Fruit fly (Drosophila melanogaster): ENCODE measurements around the gene Hinfp.

Gene Hinfp

dm6 chrX:625157-625627, at the start of gene Hinfp, which contains the start of gene CG13364:
Gene Hinfp (plus strand): TSS chrX:625542.
Gene CG13364 (minus strand): TSS chrX:625203.
- TF ChIP-seq noc (tag; optimal IDR thresholded peaks at IDR 0.05): no peak

dm6 chrX:580635-581034, 44.7 kb upstream of the Hinfp start:
- TF ChIP-seq noc (tag; optimal IDR thresholded peaks at IDR 0.05): no peak

dm6 chrX:581825-582224, 43.5 kb upstream of the Hinfp start, which contains the start of gene vnd:
Gene vnd (plus strand): TSS chrX:582121.
- TF ChIP-seq noc (tag; optimal IDR thresholded peaks at IDR 0.05): no peak

- no peak for TF ChIP-seq noc (tag; optimal IDR thresholded peaks at IDR 0.05)
These were observed 36.4 kb upstream of the Hinfp start for dm6 chrX:588941-589340.

dm6 chrX:590479-590878, 34.9 kb upstream of the Hinfp start:
- TF ChIP-seq noc (tag; optimal IDR thresholded peaks at IDR 0.05): no peak

- no peak for TF ChIP-seq noc (tag; optimal IDR thresholded peaks at IDR 0.05)
These were observed 32.6 kb upstream of the Hinfp start for dm6 chrX:592588-593288.

dm6 chrX:597057-597456, 28.3 kb upstream of the Hinfp start:
- TF ChIP-seq noc (tag; optimal IDR thresholded peaks at IDR 0.05): no peak

- TF ChIP-seq noc (tag; optimal IDR thresholded peaks at IDR 0.05): peak; percentile 40
These were observed 26.9 kb upstream of the Hinfp start for dm6 chrX:598322-599057.

- TF ChIP-seq noc (tag; optimal IDR thresholded peaks at IDR 0.05): no peak
These were observed 25.6 kb upstream of the Hinfp start for dm6 chrX:599727-600126.

- TF ChIP-seq noc (tag; optimal IDR thresholded peaks at IDR 0.05): no peak
These were observed 23.4 kb upstream of the Hinfp start for dm6 chrX:601984-602383.

- no peak for TF ChIP-seq noc (tag; optimal IDR thresholded peaks at IDR 0.05)
These were observed 15.3 kb upstream of the Hinfp start for dm6 chrX:610048-610447.

- no peak for TF ChIP-seq noc (tag; optimal IDR thresholded peaks at IDR 0.05)
These were observed 8.4 kb upstream of the Hinfp start for dm6 chrX:616761-617476.

dm6 chrX:617477-617795, 7.9 kb upstream of the Hinfp start:
- no peak for TF ChIP-seq noc (tag; optimal IDR thresholded peaks at IDR 0.05)

dm6 chrX:618583-618982, 6.8 kb upstream of the Hinfp start:
- peak; percentile 70 for TF ChIP-seq noc (tag; optimal IDR thresholded peaks at IDR 0.05)

dm6 chrX:619220-620101, 5.9 kb upstream of the Hinfp start:
- TF ChIP-seq noc (tag; optimal IDR thresholded peaks at IDR 0.05): no peak

- no peak for TF ChIP-seq noc (tag; optimal IDR thresholded peaks at IDR 0.05)
These were observed 5.3 kb upstream of the Hinfp start, which contains the start of gene spdi for dm6 chrX:620102-620430. Gene spdi (minus strand): TSS chrX:620195.
